Fruit fly (Drosophila melanogaster) whole organism, prepupa: ENCODE measurements around the gene Drgx.
A peak's percentile ranks its signal among the peaks of the same experiment; 100 is the strongest.

Experiments used
- CG10631 ChIP-seq: fragments of 200-800 bp; sonication (Bioruptor generic); optimal IDR thresholded peaks from 2 replicates; lab custom pipeline; 2016; ENCODE audit warnings: missing biosample characterization, missing genetic modification characterization
- CG11294 ChIP-seq: fragments of 200-800 bp; sonication (Bioruptor generic); IDR thresholded peaks from 2 replicates; pipeline ENCODE4 v1.3.6; 2022; ENCODE audit warnings: missing biosample characterization, missing genetic modification characterization
- CG11902 ChIP-seq: fragments of 200-800 bp; sonication (Bioruptor generic); optimal IDR thresholded peaks from 3 replicates; lab custom pipeline; 2016; ENCODE audit warnings: missing biosample characterization, missing genetic modification characterization
- CG15336 ChIP-seq: fragments of 200-800 bp; sonication (Bioruptor generic); IDR thresholded peaks from 2 replicates; pipeline ENCODE4 v1.3.6; 2022; ENCODE audit warnings: missing biosample characterization, missing genetic modification characterization
- CG16779 ChIP-seq: fragments of 200-800 bp; sonication (Bioruptor generic); optimal IDR thresholded peaks from 3 replicates; lab custom pipeline; 2017; ENCODE audit warnings: missing biosample characterization, mild to moderate bottlenecking, missing genetic modification characterization
- CG3032 ChIP-seq: fragments of 200-800 bp; optimal IDR thresholded peaks from 2 replicates; lab custom pipeline; 2019; ENCODE audit warnings: missing biosample characterization, mild to moderate bottlenecking, missing genetic modification characterization, moderate library complexity
- CG31627 ChIP-seq: fragments of 200-800 bp; sonication (Bioruptor generic); optimal IDR thresholded peaks from 3 replicates; lab custom pipeline; 2016; ENCODE audit warnings: missing biosample characterization, missing genetic modification characterization
- CG32006 ChIP-seq: fragments of 200-800 bp; sonication (Bioruptor generic); optimal IDR thresholded peaks from 3 replicates; lab custom pipeline; 2017; ENCODE audit warnings: missing biosample characterization, mild to moderate bottlenecking, missing genetic modification characterization
- CG34406 ChIP-seq: fragments of 200-800 bp; sonication (Bioruptor generic); optimal IDR thresholded peaks from 3 replicates; lab custom pipeline; 2016; ENCODE audit warnings: missing biosample characterization, missing genetic modification characterization
- CG3919 ChIP-seq: fragments of 200-800 bp; sonication (Bioruptor generic); optimal IDR thresholded peaks from 3 replicates; lab custom pipeline; 2016; ENCODE audit warnings: missing biosample characterization, missing genetic modification characterization
- CG6163 ChIP-seq: fragments of 200-800 bp; sonication (Bioruptor generic); IDR thresholded peaks from 3 replicates; pipeline ENCODE4 v1.3.6; 2022; ENCODE audit warnings: missing biosample characterization, missing genetic modification characterization
- CG6792 ChIP-seq: fragments of 200-800 bp; sonication (Bioruptor generic); optimal IDR thresholded peaks from 3 replicates; lab custom pipeline; 2016; ENCODE audit warnings: missing biosample characterization, missing genetic modification characterization
- CG7368 ChIP-seq: fragments of 200-800 bp; sonication (Bioruptor generic); optimal IDR thresholded peaks from 3 replicates; lab custom pipeline; 2016; ENCODE audit warnings: missing biosample characterization, missing genetic modification characterization
- CG8119 ChIP-seq: fragments of 200-800 bp; sonication (Bioruptor generic); IDR thresholded peaks from 3 replicates; pipeline ENCODE4 v1.3.6; 2022; ENCODE audit warnings: missing biosample characterization, missing genetic modification characterization
- CG8319 ChIP-seq: fragments of 200-800 bp; sonication (Bioruptor generic); optimal IDR thresholded peaks from 3 replicates; lab custom pipeline; 2016; ENCODE audit warnings: missing biosample characterization, missing genetic modification characterization
- CG8632 ChIP-seq: fragments of 200-800 bp; sonication (Bioruptor generic); optimal IDR thresholded peaks from 3 replicates; lab custom pipeline; 2016; ENCODE audit warnings: missing biosample characterization, missing genetic modification characterization
- Eip75B ChIP-seq: fragments of 200-800 bp; sonication (Bioruptor generic); optimal IDR thresholded peaks from 3 replicates; lab custom pipeline; 2016; ENCODE audit warnings: missing biosample characterization, missing genetic modification characterization
- Eip78C ChIP-seq: fragments of 200-800 bp; sonication (Bioruptor generic); peaks from one replicate; lab custom pipeline; 2016; ENCODE audit warnings: missing biosample characterization, missing genetic modification characterization
- Eip93F ChIP-seq: fragments of 200-800 bp; sonication (Bioruptor generic); optimal IDR thresholded peaks from 2 replicates; lab custom pipeline; 2016; ENCODE audit warnings: missing biosample characterization, mild to moderate bottlenecking, missing genetic modification characterization
- Ets21C ChIP-seq: fragments of 200-800 bp; sonication (Bioruptor generic); optimal IDR thresholded peaks from 3 replicates; lab custom pipeline; 2016; ENCODE audit warnings: missing biosample characterization, missing genetic modification characterization
- Hr38 ChIP-seq: sonication (Bioruptor generic); optimal IDR thresholded peaks from 2 replicates; lab custom pipeline; 2016; ENCODE audit warnings: missing biosample characterization, missing genetic modification characterization
- Hr39 ChIP-seq: fragments of 200-800 bp; sonication (Bioruptor generic); optimal IDR thresholded peaks from 2 replicates; lab custom pipeline; 2016; ENCODE audit warnings: missing biosample characterization, missing genetic modification characterization
- Hr4 ChIP-seq: fragments of 200-800 bp; sonication (Bioruptor generic); optimal IDR thresholded peaks from 3 replicates; lab custom pipeline; 2016; ENCODE audit warnings: missing biosample characterization, missing genetic modification characterization
- Lpt ChIP-seq: fragments of 200-800 bp; sonication (Bioruptor generic); optimal IDR thresholded peaks from 3 replicates; lab custom pipeline; 2016; ENCODE audit warnings: missing biosample characterization, missing genetic modification characterization
- Met ChIP-seq: fragments of 200-800 bp; sonication (Bioruptor generic); optimal IDR thresholded peaks from 3 replicates; lab custom pipeline; 2016; ENCODE audit warnings: missing biosample characterization, missing genetic modification characterization
- Smox ChIP-seq: fragments of 200-800 bp; sonication (Bioruptor generic); optimal IDR thresholded peaks from 3 replicates; lab custom pipeline; 2016; ENCODE audit warnings: missing biosample characterization, missing genetic modification characterization
- Sox102F ChIP-seq: fragments of 200-800 bp; sonication (Bioruptor generic); optimal IDR thresholded peaks from 2 replicates; lab custom pipeline; 2016; ENCODE audit warnings: missing biosample characterization, mild to moderate bottlenecking, missing genetic modification characterization
- Sox14 ChIP-seq: fragments of 200-800 bp; sonication (Bioruptor generic); optimal IDR thresholded peaks from 3 replicates; lab custom pipeline; 2016; ENCODE audit warnings: missing biosample characterization, missing genetic modification characterization
- achi ChIP-seq: fragments of 200-800 bp; sonication (Bioruptor generic); optimal IDR thresholded peaks from 3 replicates; lab custom pipeline; 2016; ENCODE audit warnings: missing biosample characterization, missing genetic modification characterization
- acj6 ChIP-seq: fragments of 200-800 bp; sonication (Bioruptor generic); optimal IDR thresholded peaks from 3 replicates; lab custom pipeline; 2016; ENCODE audit warnings: missing biosample characterization, missing genetic modification characterization
- cyc ChIP-seq: fragments of 200-800 bp; sonication (Bioruptor generic); optimal IDR thresholded peaks from 3 replicates; lab custom pipeline; 2016; ENCODE audit warnings: missing biosample characterization, missing genetic modification characterization
- dac ChIP-seq: fragments of 200-800 bp; sonication (Bioruptor generic); optimal IDR thresholded peaks from 2 replicates; lab custom pipeline; 2017; ENCODE audit warnings: missing biosample characterization, mild to moderate bottlenecking, missing genetic modification characterization
- dsx ChIP-seq: fragments of 200-800 bp; optimal IDR thresholded peaks from 3 replicates; lab custom pipeline; 2019; ENCODE audit warnings: missing biosample characterization, mild to moderate bottlenecking, missing genetic modification characterization, moderate library complexity; ENCODE audit not compliant: poor library complexity, severe bottlenecking
- eg ChIP-seq: fragments of 200-800 bp; sonication (Bioruptor generic); IDR thresholded peaks from 3 replicates; pipeline ENCODE4 v1.3.6; 2022; ENCODE audit warnings: missing biosample characterization, missing genetic modification characterization
- esn ChIP-seq: fragments of 200-800 bp; sonication (Bioruptor generic); optimal IDR thresholded peaks from 2 replicates; lab custom pipeline; 2016; ENCODE audit warnings: missing biosample characterization, mild to moderate bottlenecking, missing genetic modification characterization, moderate library complexity
- fd59A ChIP-seq: fragments of 200-800 bp; sonication (Bioruptor generic); optimal IDR thresholded peaks from 2 replicates; lab custom pipeline; 2017; ENCODE audit warnings: missing biosample characterization, mild to moderate bottlenecking, missing genetic modification characterization, missing genetic modification reagents
- fkh ChIP-seq: fragments of 200-800 bp; sonication (Bioruptor generic); optimal IDR thresholded peaks from 3 replicates; lab custom pipeline; 2017; ENCODE audit warnings: missing biosample characterization, mild to moderate bottlenecking, missing genetic modification characterization, moderate library complexity
- lz ChIP-seq: fragments of 200-800 bp; sonication (Bioruptor generic); optimal IDR thresholded peaks from 3 replicates; lab custom pipeline; 2016; ENCODE audit warnings: missing biosample characterization, missing genetic modification characterization
- net ChIP-seq: fragments of 200-800 bp; sonication (Bioruptor generic); optimal IDR thresholded peaks from 3 replicates; lab custom pipeline; 2016; ENCODE audit warnings: missing biosample characterization, missing genetic modification characterization
- pdm3 ChIP-seq: fragments of 200-800 bp; sonication (Bioruptor generic); optimal IDR thresholded peaks from 3 replicates; lab custom pipeline; 2016; ENCODE audit warnings: missing biosample characterization, missing genetic modification characterization
- spab ChIP-seq: fragments of 200-800 bp; sonication (Bioruptor generic); optimal IDR thresholded peaks from 2 replicates; lab custom pipeline; 2017; ENCODE audit warnings: missing biosample characterization, mild to moderate bottlenecking, missing genetic modification characterization, missing genetic modification reagents
- svp ChIP-seq: fragments of 200-800 bp; sonication (Bioruptor generic); peaks from one replicate; lab custom pipeline; 2016; ENCODE audit warnings: missing biosample characterization, missing genetic modification characterization
- topi ChIP-seq: fragments of 200-800 bp; sonication (Bioruptor generic); optimal IDR thresholded peaks from 3 replicates; lab custom pipeline; 2016; ENCODE audit warnings: missing biosample characterization, missing genetic modification characterization
- vri ChIP-seq: fragments of 200-800 bp; sonication (Bioruptor generic); optimal IDR thresholded peaks from 3 replicates; lab custom pipeline; 2016; ENCODE audit warnings: missing biosample characterization, mild to moderate bottlenecking, missing genetic modification characterization

Drgx gene

dm6 chr2L:3700374-3700773, 37.8 kb downstream of the Drgx start, which contains the start of gene Sfp24C1:
Gene Sfp24C1, plus strand, starts transcription at chr2L:3700674.
- TF ChIP-seq CG16779 (tag; lab: Kevin White, UChicago) = no peak
- TF ChIP-seq Hr4 = no peak
- no peak for TF ChIP-seq CG11294
- TF ChIP-seq Hr38 = no peak
- no peak for TF ChIP-seq CG8632 (GFP tag; lab: Kevin White, UChicago)
- TF ChIP-seq Met (GFP tag; lab: Kevin White, UChicago) = no peak
- no peak for TF ChIP-seq eg (GFP tag; lab: Robert Waterston, UW)
- no peak for TF ChIP-seq dac (GFP tag; lab: Kevin White, UChicago)

- TF ChIP-seq Smox = no peak
- TF ChIP-seq topi (GFP tag; lab: Kevin White, UChicago) = no peak
- no peak for TF ChIP-seq lz (GFP tag; lab: Kevin White, UChicago)
- no peak for TF ChIP-seq CG16779 (tag; lab: Kevin White, UChicago)
- no peak for TF ChIP-seq CG3032 (tag; lab: Kevin White, UChicago)
- no peak for TF ChIP-seq Eip78C (GFP tag; lab: Kevin White, UChicago)
- no peak for TF ChIP-seq Met (GFP tag; lab: Kevin White, UChicago)
- TF ChIP-seq cyc (GFP tag; lab: Kevin White, UChicago) = no peak
- TF ChIP-seq CG7368 (GFP tag; lab: Kevin White, UChicago) = no peak
- no peak for TF ChIP-seq CG11902 (GFP tag; lab: Kevin White, UChicago)
- no peak for TF ChIP-seq vri (GFP tag; lab: Kevin White, UChicago)
- TF ChIP-seq CG10631 (GFP tag; lab: Kevin White, UChicago) = no peak
- TF ChIP-seq CG31627 (GFP tag; lab: Kevin White, UChicago) = no peak
- no peak for TF ChIP-seq CG3919 (GFP tag; lab: Kevin White, UChicago)
- no peak for TF ChIP-seq CG8319
- TF ChIP-seq fkh (GFP tag; lab: Kevin White, UChicago) = no peak
- TF ChIP-seq Lpt = no peak
Observed at dm6 chr2L:3700990-3701389, 38.4 kb downstream of the Drgx start, which contains the start of gene CG42467. Gene CG42467, plus strand, starts transcription at chr2L:3701290.

dm6 chr2L:3701526-3701925, 39.0 kb downstream of the Drgx start, which contains the start of gene CG43145:
Gene CG43145, plus strand, starts transcription at chr2L:3701826.
- TF ChIP-seq esn (no peak), lz (GFP tag; lab: Kevin White, UChicago) (no peak), spab (no peak), CG34406 (GFP tag; lab: Kevin White, UChicago) (no peak), Eip93F (GFP tag; lab: Kevin White, UChicago) (no peak), Met (GFP tag; lab: Kevin White, UChicago) (no peak), CG3919 (GFP tag; lab: Kevin White, UChicago) (no peak)

- TF ChIP-seq CG15336 (GFP tag; lab: Robert Waterston, UW) (peak; percentile 93), Sox102F (peak; percentile 83), net (peak; percentile 85), topi (GFP tag; lab: Kevin White, UChicago) (peak; percentile 76), CG32006 (GFP tag; lab: Kevin White, UChicago) (peak; percentile 86), CG6792 (GFP tag; lab: Kevin White, UChicago) (peak; percentile 81), CG11294 (peak; percentile 92), pdm3 (peak; percentile 88), Sox14 (peak; percentile 88), CG6163 (GFP tag; lab: Robert Waterston, UW) (peak; percentile 96), CG8632 (GFP tag; lab: Kevin White, UChicago) (peak; percentile 50), Eip75B (GFP tag; lab: Kevin White, UChicago) (peak; percentile 72), CG34406 (GFP tag; lab: Kevin White, UChicago) (peak; percentile 67), Hr4 (peak; percentile 85), Eip93F (GFP tag; lab: Kevin White, UChicago) (no peak), acj6 (GFP tag; lab: Kevin White, UChicago) (peak; percentile 84), spab (peak; percentile 21), Smox (peak; percentile 82), CG8119 (peak; percentile 95), dsx (GFP tag; lab: Kevin White, UChicago) (no peak), Eip78C (GFP tag; lab: Kevin White, UChicago) (peak; percentile 92), svp (GFP tag; lab: Kevin White, UChicago) (peak; percentile 85), CG3032 (tag; lab: Kevin White, UChicago) (no peak), fd59A (GFP tag; lab: Kevin White, UChicago) (peak; percentile 40), fkh (GFP tag; lab: Kevin White, UChicago) (peak; percentile 11), achi (peak; percentile 77), eg (GFP tag; lab: Robert Waterston, UW) (peak; percentile 97), Hr39 (GFP tag; lab: Kevin White, UChicago) (peak; percentile 92), Ets21C (GFP tag; lab: Kevin White, UChicago) (peak; percentile 84), CG3919 (GFP tag; lab: Kevin White, UChicago) (peak; percentile 85), dac (GFP tag; lab: Kevin White, UChicago) (peak; percentile 68)
Observed at dm6 chr2L:3703260-3703659, 40.7 kb downstream of the Drgx start, which contains the start of gene CG2816. Gene CG2816, plus strand, starts transcription at chr2L:3703659.
